Worm (Caenorhabditis elegans) whole organism, L1 larva: Measurements from ENCODE around the gene ZK856.6.

Experiments used
- C04F5.9 ChIP-seq: sonication (generic microtip); optimal IDR thresholded peaks from 2 replicates; lab custom pipeline; 2016; ENCODE audit warnings: missing genetic modification characterization, missing compliant biosample characterization
- C16A3.4 ChIP-seq: fragments of 150-350 bp; optimal IDR thresholded peaks from 2 replicates; lab custom pipeline; 2014; ENCODE audit warnings: missing biosample characterization, missing genetic modification characterization
- aly-2 ChIP-seq: fragments of 150-350 bp; optimal IDR thresholded peaks from 2 replicates; lab custom pipeline; 2014; ENCODE audit warnings: missing biosample characterization, missing genetic modification characterization
- ama-1 ChIP-seq: fragments of 150-350 bp; optimal IDR thresholded peaks from 2 replicates; lab custom pipeline; 2014
- blmp-1 ChIP-seq: fragments of 150-350 bp; optimal IDR thresholded peaks from 2 replicates; lab custom pipeline; 2014; ENCODE audit warnings: missing biosample characterization, missing genetic modification characterization
- ceh-8 ChIP-seq: fragments of 200-800 bp; sonication (Bioruptor generic); optimal IDR thresholded peaks from 2 replicates; lab custom pipeline; 2018; ENCODE audit warnings: mild to moderate bottlenecking, missing genetic modification characterization, moderate library complexity, missing compliant biosample characterization
- ceh-82 ChIP-seq, 3 experiments: fragments of 150-350 bp in 1 of 3; sonication (generic microtip) in 2 of 3; optimal IDR thresholded peaks; 2 replicates each; lab custom pipeline; 2014 to 2017; ENCODE audit warnings: missing biosample characterization in 3 of 3, missing genetic modification characterization in 3 of 3
- ceh-88 ChIP-seq: fragments of 200-800 bp; sonication (Bioruptor generic); IDR thresholded peaks from 2 replicates; pipeline ENCODE4 v1.3.6; 2022; ENCODE audit warnings: missing genetic modification characterization, missing compliant biosample characterization
- dsc-1 ChIP-seq: sonication (generic microtip); optimal IDR thresholded peaks from 2 replicates; lab custom pipeline; 2016; ENCODE audit warnings: mild to moderate bottlenecking, missing genetic modification characterization, missing compliant biosample characterization
- efl-1 ChIP-seq, 4 experiments: fragments of 150-350 bp; optimal IDR thresholded peaks in 3 of 4; peaks in 1 of 4; 1 replicate in 1 of 4; 2 replicates in 3 of 4; lab custom pipeline; 2014; ENCODE audit warnings: missing biosample characterization in 2 of 4, missing genetic modification characterization in 2 of 4, missing genetic modification reagents in 2 of 4
- egl-13 ChIP-seq: sonication (generic microtip); optimal IDR thresholded peaks from 2 replicates; lab custom pipeline; 2016; ENCODE audit warnings: missing genotype, missing genetic modification reagents, missing genetic modification characterization, missing compliant biosample characterization
- egl-27 ChIP-seq, 2 experiments: fragments of 150-350 bp in 1 of 2; sonication (generic microtip); optimal IDR thresholded peaks; 3 replicates each; lab custom pipeline; 2017 to 2018; ENCODE audit warnings: missing biosample characterization in 2 of 2, missing genetic modification characterization in 2 of 2, missing genetic modification reagents in 2 of 2
- elt-2 ChIP-seq: sonication (generic microtip); optimal IDR thresholded peaks from 2 replicates; lab custom pipeline; 2016; ENCODE audit warnings: missing genetic modification characterization, mild to moderate bottlenecking, inconsistent platforms, missing compliant biosample characterization, missing genetic modification reagents
- fkh-8 ChIP-seq: sonication (generic microtip); optimal IDR thresholded peaks from 2 replicates; lab custom pipeline; 2016; ENCODE audit warnings: mild to moderate bottlenecking, missing genetic modification characterization, missing compliant biosample characterization
- grh-1 ChIP-seq: fragments of 200-800 bp; sonication (Bioruptor generic); IDR thresholded peaks from 2 replicates; pipeline ENCODE4 v1.3.6; 2022; ENCODE audit warnings: missing genetic modification reagents, missing genetic modification characterization, missing compliant biosample characterization
- irx-1 ChIP-seq: sonication (generic microtip); optimal IDR thresholded peaks from 2 replicates; lab custom pipeline; 2016; ENCODE audit warnings: missing genetic modification characterization, missing compliant biosample characterization
- jun-1 ChIP-seq: fragments of 150-350 bp; optimal IDR thresholded peaks from 2 replicates; lab custom pipeline; 2014; ENCODE audit warnings: missing biosample characterization, missing genetic modification reagents, missing genetic modification characterization
- lin-13 ChIP-seq: fragments of 150-350 bp; optimal IDR thresholded peaks from 2 replicates; lab custom pipeline; 2014; ENCODE audit warnings: missing biosample characterization, missing genetic modification reagents, missing genetic modification characterization
- lin-35 ChIP-seq, 2 experiments: fragments of 150-350 bp; optimal IDR thresholded peaks; 2 replicates each; lab custom pipeline; 2014; ENCODE audit warnings: missing biosample characterization in 2 of 2, missing genetic modification characterization in 2 of 2, missing genetic modification reagents in 2 of 2
- lsy-2 ChIP-seq, 2 experiments: fragments of 150-350 bp; optimal IDR thresholded peaks; 2 replicates each; lab custom pipeline; 2014; ENCODE audit warnings: missing biosample characterization in 2 of 2, missing genetic modification characterization in 2 of 2
- mab-9 ChIP-seq: fragments of 200-800 bp; sonication (Bioruptor generic); IDR thresholded peaks from 2 replicates; pipeline ENCODE4 v1.3.6; 2022; ENCODE audit warnings: missing genetic modification reagents, missing genetic modification characterization, missing compliant biosample characterization
- mdl-1 ChIP-seq, 2 experiments: fragments of 150-350 bp; optimal IDR thresholded peaks; 2 replicates each; lab custom pipeline; 2014 to 2017; ENCODE audit warnings: missing biosample characterization in 2 of 2, missing genetic modification characterization in 2 of 2, inconsistent platforms in 1 of 2
- mef-2 ChIP-seq: fragments of 150-350 bp; optimal IDR thresholded peaks from 2 replicates; lab custom pipeline; 2014; ENCODE audit warnings: missing biosample characterization, missing genetic modification characterization
- mep-1 ChIP-seq: fragments of 150-350 bp; optimal IDR thresholded peaks from 2 replicates; lab custom pipeline; 2014; ENCODE audit warnings: missing biosample characterization, missing genetic modification characterization
- nhr-11 ChIP-seq: fragments of 150-350 bp; optimal IDR thresholded peaks from 2 replicates; lab custom pipeline; 2014; ENCODE audit warnings: missing biosample characterization, missing genetic modification characterization
- nhr-12 ChIP-seq: sonication (generic microtip); optimal IDR thresholded peaks from 2 replicates; lab custom pipeline; 2017; ENCODE audit warnings: missing biosample characterization, missing genetic modification characterization
- nhr-19 ChIP-seq: fragments of 200-800 bp; sonication (Bioruptor generic); conservative IDR thresholded peaks from 2 replicates; pipeline ENCODE4 v1.3.6; 2022; ENCODE audit warnings: missing genetic modification characterization, missing compliant biosample characterization
- nhr-237 ChIP-seq: fragments of 150-350 bp; optimal IDR thresholded peaks from 2 replicates; lab custom pipeline; 2014; ENCODE audit warnings: missing biosample characterization, missing genetic modification characterization
- nhr-47 ChIP-seq: sonication (generic microtip); optimal IDR thresholded peaks from 2 replicates; lab custom pipeline; 2016; ENCODE audit warnings: mild to moderate bottlenecking, missing genetic modification characterization, moderate library complexity, missing compliant biosample characterization
- nhr-71 ChIP-seq: sonication (generic microtip); optimal IDR thresholded peaks from 2 replicates; lab custom pipeline; 2016; ENCODE audit warnings: mild to moderate bottlenecking, missing genetic modification characterization, moderate library complexity, missing compliant biosample characterization
- nhr-76 ChIP-seq: sonication (generic microtip); optimal IDR thresholded peaks from 2 replicates; lab custom pipeline; 2017; ENCODE audit warnings: missing biosample characterization, missing genetic modification characterization
- rnt-1 ChIP-seq: sonication (generic microtip); optimal IDR thresholded peaks from 2 replicates; lab custom pipeline; 2016; ENCODE audit warnings: mild to moderate bottlenecking, missing genetic modification characterization, moderate library complexity, missing compliant biosample characterization
- snpc-4 ChIP-seq: fragments of 150-350 bp; optimal IDR thresholded peaks from 2 replicates; lab custom pipeline; 2014; ENCODE audit warnings: missing biosample characterization, missing genetic modification characterization
- sox-4 ChIP-seq: sonication (generic microtip); optimal IDR thresholded peaks from 2 replicates; lab custom pipeline; 2016; ENCODE audit warnings: missing genetic modification characterization, missing compliant biosample characterization
- sup-37 ChIP-seq: fragments of 200-800 bp; sonication (Bioruptor generic); optimal IDR thresholded peaks from 2 replicates; lab custom pipeline; 2018; ENCODE audit warnings: mild to moderate bottlenecking, missing genetic modification characterization, missing compliant biosample characterization
- tbx-2 ChIP-seq: sonication (generic microtip); optimal IDR thresholded peaks from 2 replicates; lab custom pipeline; 2016; ENCODE audit warnings: missing genetic modification characterization, missing compliant biosample characterization
- unc-30 ChIP-seq: sonication (generic microtip); optimal IDR thresholded peaks from 2 replicates; lab custom pipeline; 2017; ENCODE audit warnings: missing biosample characterization, missing genetic modification characterization
- unc-62 ChIP-seq: fragments of 150-350 bp; optimal IDR thresholded peaks from 2 replicates; lab custom pipeline; 2014; ENCODE audit warnings: missing biosample characterization, missing genetic modification reagents, missing genetic modification characterization
- unc-98 ChIP-seq: fragments of 200-800 bp; sonication (Bioruptor generic); IDR thresholded peaks from 2 replicates; pipeline ENCODE4 v1.3.6; 2022; ENCODE audit warnings: missing genetic modification characterization, missing compliant biosample characterization
- zag-1 ChIP-seq: fragments of 150-350 bp; optimal IDR thresholded peaks from 2 replicates; lab custom pipeline; 2014; ENCODE audit warnings: missing biosample characterization, missing genetic modification characterization
- ztf-11 ChIP-seq, 2 experiments: sonication (generic microtip); optimal IDR thresholded peaks; 2 replicates each; lab custom pipeline; 2016 to 2017; ENCODE audit warnings: missing genetic modification characterization in 2 of 2, missing biosample characterization in 1 of 2, missing compliant biosample characterization in 1 of 2

ZK856.6 gene

DNA sequence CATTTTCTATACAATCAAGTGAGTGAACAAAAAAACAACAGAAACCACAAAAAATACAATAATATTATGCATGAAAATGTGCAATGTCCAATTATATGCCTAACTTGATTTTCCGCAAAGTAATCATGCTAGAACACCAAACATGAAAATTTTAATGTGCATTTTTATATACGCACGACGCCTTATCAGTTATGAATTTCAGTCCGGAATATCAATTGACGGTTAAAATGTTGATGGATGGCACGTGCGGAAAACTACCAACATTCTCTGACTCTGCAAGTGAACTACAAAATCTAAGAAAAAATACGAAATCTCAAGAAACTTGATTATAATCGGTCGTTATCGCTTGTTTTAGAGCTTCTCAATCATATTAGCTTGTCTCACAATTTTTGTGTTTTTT, 38.5 kb upstream of the ZK856.6 start:
- TF ChIP-seq elt-2 (tag; lab: Kevin White, UChicago) (peak; percentile 65), nhr-47 (tag; lab: Kevin White, UChicago) (no peak), blmp-1 (tag; lab: Kevin White, UChicago) (no peak), lsy-2 (tag; optimal IDR thresholded peaks at IDR 0.05; lab: Kevin White, UChicago) (no peak), nhr-237 (no peak), mdl-1 (tag; optimal IDR thresholded peaks at IDR 0.05; lab: Kevin White, UChicago) (no peak)

DNA sequence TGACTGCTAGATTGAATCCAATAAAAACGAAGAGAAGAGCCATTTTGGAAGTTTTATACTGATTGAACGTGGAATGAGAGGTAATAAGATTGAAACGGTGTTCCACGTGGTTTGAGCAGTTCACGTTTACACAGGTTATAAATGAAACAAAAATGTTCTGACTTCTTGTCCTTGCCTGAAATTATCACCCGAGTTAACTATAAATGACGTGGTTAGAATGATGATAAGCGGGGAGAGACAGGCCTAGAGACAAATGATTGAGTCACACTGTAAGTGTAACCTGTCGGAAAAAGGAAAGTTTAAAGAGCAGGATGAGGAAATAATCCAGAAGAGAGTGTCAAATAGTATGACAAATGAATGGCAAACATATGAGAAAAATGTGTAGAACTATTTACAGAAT, 37.5 kb upstream of the ZK856.6 start, which contains the start of gene C51E3.10:
C51E3.10 (minus strand) TSS at position 181 of the 400 bp plus-strand sequence.
- TF ChIP-seq irx-1 (tag; lab: Kevin White, UChicago) (no peak), fkh-8 (no peak), C04F5.9 (tag; lab: Kevin White, UChicago) (no peak), elt-2 (tag; lab: Kevin White, UChicago) (peak; percentile 59), nhr-11 (tag; lab: Kevin White, UChicago) (no peak), blmp-1 (tag; lab: Kevin White, UChicago) (no peak), lin-35 (GFP tag; optimal IDR thresholded peaks at IDR 0.05; lab: Kevin White, UChicago) (peak in 1 of 2 experiments; percentile 12), snpc-4 (tag; lab: Kevin White, UChicago) (no peak), mef-2 (tag; lab: Kevin White, UChicago) (no peak), mep-1 (tag; lab: Kevin White, UChicago) (no peak), rnt-1 (tag; lab: Kevin White, UChicago) (no peak), lin-13 (GFP tag; lab: Kevin White, UChicago) (no peak), sox-4 (no peak)

DNA sequence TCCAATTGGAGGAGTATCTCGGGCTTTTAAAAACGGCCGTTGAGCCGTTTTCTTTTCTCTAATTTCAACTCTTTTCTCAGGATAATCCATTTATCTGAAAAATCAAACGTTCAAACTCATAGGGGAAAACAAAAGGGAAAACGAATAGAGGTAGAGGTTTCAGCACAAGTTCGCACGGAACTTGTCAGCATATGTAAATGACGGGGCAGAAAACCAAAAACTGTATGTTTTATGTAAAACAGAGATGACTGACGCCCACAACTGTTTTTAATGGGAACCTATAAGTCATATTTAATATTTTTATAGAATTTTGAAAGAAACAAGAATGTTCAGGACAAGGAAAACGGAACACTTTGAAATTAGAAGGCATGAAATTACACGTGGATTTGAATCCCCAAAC, 32.1 kb upstream of the ZK856.6 start, which contains the start of gene C51E3.6:
C51E3.6 (minus strand) TSS at position 101 of the 400 bp plus-strand sequence.
- no peak for TF ChIP-seq ama-1 (lab: Kevin White, UChicago)
- no peak for TF ChIP-seq mab-9 (GFP tag; lab: Robert Waterston, UW)
- TF ChIP-seq, all 84 proteins: peak for 0

DNA sequence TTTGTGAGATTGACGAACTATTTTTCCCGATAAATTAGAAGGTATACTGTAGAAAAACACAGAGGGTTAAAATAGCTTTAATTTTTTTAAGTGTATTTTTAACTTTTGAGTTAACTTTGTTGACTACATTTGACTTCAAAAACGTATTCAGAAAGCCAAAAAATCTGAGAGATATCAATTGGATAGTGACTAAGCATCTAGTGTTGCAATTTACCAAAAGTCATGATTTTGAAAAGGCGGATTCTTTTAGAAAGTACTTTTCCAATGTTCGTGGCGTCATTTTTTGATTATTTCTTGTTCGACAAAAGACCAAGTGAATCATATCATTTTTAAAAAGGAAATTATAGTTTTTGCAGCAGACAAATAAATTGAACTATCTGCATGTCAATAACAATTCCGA, 29.6 kb upstream of the ZK856.6 start:
- TF ChIP-seq lsy-2 (tag; optimal IDR thresholded peaks at IDR 0.05; lab: Kevin White, UChicago) (peak in 1 of 2 experiments; percentile 16), mdl-1 (tag; optimal IDR thresholded peaks at IDR 0.05; lab: Kevin White, UChicago) (no peak), nhr-71 (tag; lab: Kevin White, UChicago) (peak; percentile 13), aly-2 (peak; percentile 34), nhr-47 (tag; lab: Kevin White, UChicago) (peak; percentile 41), sup-37 (GFP tag; lab: Kevin White, UChicago) (no peak), blmp-1 (tag; lab: Kevin White, UChicago) (no peak), ztf-11 (tag; optimal IDR thresholded peaks at IDR 0.05; lab: Kevin White, UChicago) (no peak), nhr-12 (tag; lab: Kevin White, UChicago) (no peak), C16A3.4 (no peak), egl-13 (tag; lab: Kevin White, UChicago) (no peak)

DNA sequence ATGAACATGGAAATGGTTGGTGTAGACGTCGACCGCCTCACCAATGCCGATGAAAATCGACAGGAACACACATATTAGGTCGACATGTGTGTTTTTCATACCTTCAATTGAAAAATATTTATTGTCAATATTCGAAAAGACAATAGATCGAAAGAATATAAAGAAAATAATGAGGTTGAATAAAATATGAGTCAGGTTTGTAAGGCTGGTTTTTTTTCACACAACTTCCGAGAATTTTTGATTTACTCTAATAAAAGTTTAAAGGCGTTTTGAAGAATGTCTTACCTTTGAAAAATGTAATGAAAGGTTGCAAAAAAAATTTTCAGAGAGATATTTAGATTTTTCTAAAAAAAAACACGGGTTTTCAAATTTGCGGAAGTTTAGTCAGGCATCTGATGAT, 24.8 kb upstream of the ZK856.6 start, which contains the start of gene egl-3:
egl-3 (minus strand) TSS at position 101 of the 400 bp plus-strand sequence.
- TF ChIP-seq ceh-88 (GFP tag; lab: Robert Waterston, UW) (no peak), jun-1 (tag; lab: Kevin White, UChicago) (no peak), mep-1 (tag; lab: Kevin White, UChicago) (no peak), aly-2 (no peak)

DNA sequence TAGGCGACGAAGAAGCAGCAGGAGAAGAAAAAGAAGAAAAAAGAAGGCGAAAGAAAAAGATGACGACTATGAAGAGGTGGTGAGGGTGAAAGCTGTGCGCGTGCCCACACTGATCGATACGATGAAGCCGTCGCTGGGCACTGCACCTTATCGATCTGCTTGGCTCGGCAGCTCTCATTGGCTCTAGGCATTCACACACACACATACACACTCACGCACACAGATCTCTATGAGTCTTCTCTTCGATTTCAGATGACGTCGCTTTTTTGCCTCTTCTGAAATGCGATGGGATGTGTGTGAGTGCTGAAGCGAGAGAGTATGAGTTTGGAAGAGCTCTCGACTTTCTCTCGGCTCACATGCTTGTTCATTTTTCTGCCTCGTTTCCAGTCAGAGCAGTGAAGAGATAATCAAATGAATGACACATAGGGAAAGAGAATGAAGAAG, 23.8 kb upstream of the ZK856.6 start:
- TF ChIP-seq egl-13 (tag; lab: Kevin White, UChicago) (peak; percentile 91), unc-98 (GFP tag; lab: Robert Waterston, UW) (no peak), ceh-82 (tag; optimal IDR thresholded peaks at IDR 0.05; lab: Kevin White, UChicago) (peak; percentile 44 to 81 (median 54)), ceh-8 (GFP tag; lab: Kevin White, UChicago) (peak; percentile 77), nhr-76 (no peak), egl-27 (tag; optimal IDR thresholded peaks at IDR 0.05; lab: Kevin White, UChicago) (peak in 1 of 2 experiments; percentile 27), ama-1 (lab: Kevin White, UChicago) (no peak), nhr-11 (tag; lab: Kevin White, UChicago) (no peak), grh-1 (no peak), unc-62 (GFP tag; lab: Kevin White, UChicago) (no peak), blmp-1 (tag; lab: Kevin White, UChicago) (no peak), nhr-19 (GFP tag; lab: Robert Waterston, UW) (peak; percentile 46), efl-1 (optimal IDR thresholded peaks at IDR 0.05; lab: Kevin White, UChicago) (peak; percentile 44 to 53), efl-1 (GFP tag; optimal IDR thresholded peaks at IDR 0.05 in 1 of 2; lab: Kevin White, UChicago) (peak in 1 of 2 experiments; percentile 19), zag-1 (tag; lab: Kevin White, UChicago) (peak; percentile 75), unc-30 (tag; lab: Kevin White, UChicago) (no peak), C16A3.4 (no peak), tbx-2 (tag; lab: Kevin White, UChicago) (peak; percentile 82), nhr-12 (tag; lab: Kevin White, UChicago) (no peak), dsc-1 (tag; lab: Kevin White, UChicago) (peak; percentile 68)
